Worm (Caenorhabditis elegans): ENCODE data around the gene pola-1.

Gene pola-1

DNA sequence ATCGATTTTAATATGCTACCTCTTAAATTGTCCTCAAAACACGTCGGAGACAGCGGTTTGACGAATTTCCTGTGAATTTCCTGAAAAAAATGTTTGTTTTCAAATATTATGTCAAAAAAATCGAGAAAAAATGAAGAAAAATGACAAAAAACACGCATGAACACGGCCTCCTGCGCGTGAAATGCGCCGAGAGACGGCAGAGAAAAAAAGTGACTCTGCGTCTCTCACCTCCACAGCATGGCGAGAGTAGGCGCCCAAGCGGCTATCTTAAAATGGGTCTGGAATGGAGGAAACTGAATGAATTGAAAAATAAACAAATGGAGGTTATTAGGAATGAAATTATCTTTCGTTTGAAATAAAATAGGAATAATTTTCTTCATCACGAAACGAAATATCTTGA, 31.5 kb upstream of the pola-1 start (continued):
- TF ChIP-seq Y5F2A.4 (GFP tag; optimal IDR thresholded peaks at IDR 0.05) (no peak), lir-3 (tag; optimal IDR thresholded peaks at IDR 0.05) (no peak), dmd-8 (GFP tag; IDR thresholded peaks at IDR 0.05) (no peak), aly-2 (tag; optimal IDR thresholded peaks at IDR 0.05) (no peak), ztf-7 (tag; optimal IDR thresholded peaks at IDR 0.05) (no peak), nhr-102 (tag; optimal IDR thresholded peaks at IDR 0.05) (peak; percentile 74), aha-1 (tag) (peak; percentile 39), dpl-1 (GFP tag; optimal IDR thresholded peaks at IDR 0.05) (peak; percentile 57), lin-39 (tag; optimal IDR thresholded peaks at IDR 0.05) (no peak), mxl-3 (GFP tag; optimal IDR thresholded peaks at IDR 0.05) (no peak), arid-1 (GFP tag; conservative IDR thresholded peaks at IDR 0.05) (no peak), duxl-1 (tag; optimal IDR thresholded peaks at IDR 0.05; ENCODE audit: poor library complexity) (peak; percentile 26), nhr-111 (GFP tag; optimal IDR thresholded peaks at IDR 0.05) (no peak), nhr-76 (tag; optimal IDR thresholded peaks at IDR 0.05) (no peak), mxl-2 (GFP tag; conservative IDR thresholded peaks at IDR 0.05) (no peak), saeg-2 (GFP tag; IDR thresholded peaks at IDR 0.05) (no peak), F26F4.8 (GFP tag; conservative IDR thresholded peaks at IDR 0.05) (no peak), lin-38 (GFP tag; IDR thresholded peaks at IDR 0.05) (peak; percentile 89), nhr-77 (tag; optimal IDR thresholded peaks at IDR 0.05) (peak; percentile 44), zip-2 (tag; optimal IDR thresholded peaks at IDR 0.05) (peak; percentile 24), ctbp-1 (GFP tag; IDR thresholded peaks at IDR 0.05) (no peak), egl-43 (GFP tag; IDR thresholded peaks at IDR 0.05) (no peak), nhr-25 (tag; optimal IDR thresholded peaks at IDR 0.05; ENCODE audit: borderline replicate concordance, insufficient read depth) (no peak), Y48G9A.11 (GFP tag; IDR thresholded peaks at IDR 0.05) (peak; percentile 74), php-3 (GFP tag; IDR thresholded peaks at IDR 0.05) (0 out of 2 replicates have a peak, but pooled peaks have one; percentile 12), gei-8 (GFP tag; optimal IDR thresholded peaks at IDR 0.05) (no peak), rbr-2 (tag; optimal IDR thresholded peaks at IDR 0.05) (peak; percentile 71), mep-1 (tag; optimal IDR thresholded peaks at IDR 0.05) (peak; percentile 43), pqm-1 (tag; optimal IDR thresholded peaks at IDR 0.05) (no peak), dmd-9 (GFP tag; IDR thresholded peaks at IDR 0.05) (no peak), pha-4 (GFP tag; IDR thresholded peaks at IDR 0.05) (peak; percentile 41; the same call in 1 of the 2 replicates), pha-4 (tag; optimal IDR thresholded peaks at IDR 0.05) (no peak), ces-1 (GFP tag; optimal IDR thresholded peaks at IDR 0.05) (no peak), egl-27 (tag; optimal IDR thresholded peaks at IDR 0.05) (no peak), ZK546.5 (tag; optimal IDR thresholded peaks at IDR 0.05) (no peak), daf-16 (GFP tag; optimal IDR thresholded peaks at IDR 0.05) (peak in 1 of 2 experiments; percentile 32), daf-16 (tag; optimal IDR thresholded peaks at IDR 0.05) (peak; percentile 53), dmd-6 (GFP tag; IDR thresholded peaks at IDR 0.05) (peak; percentile 71), lin-13 (GFP tag; optimal IDR thresholded peaks at IDR 0.05) (peak; percentile 15), nhr-41 (GFP tag; IDR thresholded peaks at IDR 0.05) (no peak), mes-2 (tag; optimal IDR thresholded peaks at IDR 0.05; ENCODE audit: poor library complexity, severe bottlenecking) (peak; percentile 90), ceh-20 (GFP tag; IDR thresholded peaks at IDR 0.05) (0 out of 2 replicates have a peak, but pooled peaks have one; percentile 35), zag-1 (tag; optimal IDR thresholded peaks at IDR 0.05) (no peak), sdz-12 (GFP tag; optimal IDR thresholded peaks at IDR 0.05) (no peak), hlh-11 (tag; optimal IDR thresholded peaks at IDR 0.05) (no peak), cey-2 (tag; optimal IDR thresholded peaks at IDR 0.05; ENCODE audit: borderline replicate concordance, insufficient read depth) (no peak), ceh-82 (tag; optimal IDR thresholded peaks at IDR 0.05) (no peak), mdl-1 (tag; optimal IDR thresholded peaks at IDR 0.05) (peak in 1 of 2 experiments; percentile 19), D1046.2 (GFP tag; IDR thresholded peaks at IDR 0.05) (0 out of 2 replicates have a peak, but pooled peaks have one; percentile 30), tra-1 (GFP tag; IDR thresholded peaks at IDR 0.05) (no peak), fos-1 (tag; optimal IDR thresholded peaks at IDR 0.05) (no peak)

Data from whole organism, L4 larva.